Fruit fly (Drosophila melanogaster) whole organism, larva: ENCODE data around the gene Lipt2.
A peak's percentile ranks its signal among the peaks of the same experiment; 100 is the strongest.

Experiments
- noc ChIP-seq: fragments of 200-800 bp; sonication (Bioruptor generic); optimal IDR thresholded peaks from 3 replicates; lab custom pipeline; 2019; ENCODE audit warnings: missing biosample characterization, mild to moderate bottlenecking, missing genetic modification characterization, moderate library complexity

Lipt2 gene

dm6 chr3R:4403706-4404392 lies 33.3 kb downstream of the Lipt2 start:
- peak; percentile 87 for TF ChIP-seq noc (tag; lab: Kevin White, UChicago)

DNA sequence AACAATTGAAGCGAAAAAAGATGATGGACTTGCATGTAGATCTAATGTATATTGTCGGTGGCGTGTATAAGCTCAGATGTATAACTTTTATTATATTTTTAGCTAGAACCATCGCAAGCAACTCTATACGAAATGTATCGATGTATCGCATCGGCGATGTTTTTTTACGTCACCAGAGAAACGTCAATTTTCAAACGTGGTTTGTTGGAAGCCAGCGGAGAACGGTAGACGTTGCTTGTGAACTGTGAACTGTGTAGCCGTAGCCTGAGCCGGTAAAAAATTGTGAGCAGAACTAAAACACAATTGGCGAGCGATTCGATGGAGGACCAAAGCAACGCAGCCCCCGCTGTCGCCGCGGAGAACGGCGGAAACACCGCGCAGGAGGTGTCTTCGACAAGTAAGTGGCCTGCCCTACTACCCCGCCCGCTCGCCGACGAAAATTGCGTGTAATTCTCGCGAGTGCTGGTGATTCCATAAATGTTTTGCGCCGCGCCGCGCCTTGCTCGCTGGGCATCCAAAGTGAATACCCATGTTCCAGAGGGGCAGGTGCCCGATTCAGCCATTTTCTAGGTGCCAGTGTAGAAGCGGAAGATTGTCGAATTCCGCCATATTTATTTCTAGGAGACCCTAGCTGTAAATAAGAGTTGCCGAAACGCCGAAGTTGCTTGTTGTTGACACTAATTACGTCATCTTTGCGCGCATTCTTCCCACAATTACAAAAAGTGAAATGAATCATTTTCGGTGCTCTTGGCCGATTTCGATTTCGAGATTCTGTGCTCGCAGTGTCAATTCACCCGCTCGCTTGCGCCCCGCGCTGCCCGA lies 34.0 kb downstream of the Lipt2 start, which contains the start of gene lost:
Gene lost, plus strand, starts transcription at position 193 of the 822 bp plus-strand sequence.
- no peak for TF ChIP-seq noc (tag; lab: Kevin White, UChicago)

DNA sequence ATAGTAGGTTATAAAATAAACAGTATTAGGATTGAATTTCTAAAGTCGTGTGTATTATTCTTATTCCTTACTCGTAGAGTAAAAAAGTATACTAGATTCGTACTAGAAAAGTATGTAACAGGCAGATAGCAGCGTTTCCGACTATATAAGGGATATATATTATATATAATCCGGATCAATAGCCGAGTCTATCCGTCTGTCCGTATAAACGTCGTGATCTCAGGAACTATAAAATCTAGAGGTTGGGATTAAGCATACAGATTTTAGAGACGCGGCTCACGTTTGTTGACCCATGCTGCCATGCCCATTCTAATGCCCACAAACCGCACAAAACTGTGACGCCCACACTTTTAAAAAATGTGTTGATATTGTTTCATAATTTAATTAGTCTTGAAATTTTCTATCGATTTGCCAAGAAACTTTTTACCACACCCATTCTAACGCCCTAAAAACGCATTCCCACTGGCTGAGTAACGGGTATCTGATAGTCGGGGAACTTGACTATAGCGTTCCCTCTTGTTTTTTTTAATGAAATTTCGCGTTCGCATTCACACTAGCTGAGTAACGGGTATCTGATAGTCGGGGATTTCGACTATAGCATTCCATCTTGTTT lies 35.0 kb downstream of the Lipt2 start, which contains the start of gene CG9853:
Gene CG9853, minus strand, starts transcription at position 51 of the 613 bp plus-strand sequence.
- no peak for TF ChIP-seq noc (tag; lab: Kevin White, UChicago)

DNA sequence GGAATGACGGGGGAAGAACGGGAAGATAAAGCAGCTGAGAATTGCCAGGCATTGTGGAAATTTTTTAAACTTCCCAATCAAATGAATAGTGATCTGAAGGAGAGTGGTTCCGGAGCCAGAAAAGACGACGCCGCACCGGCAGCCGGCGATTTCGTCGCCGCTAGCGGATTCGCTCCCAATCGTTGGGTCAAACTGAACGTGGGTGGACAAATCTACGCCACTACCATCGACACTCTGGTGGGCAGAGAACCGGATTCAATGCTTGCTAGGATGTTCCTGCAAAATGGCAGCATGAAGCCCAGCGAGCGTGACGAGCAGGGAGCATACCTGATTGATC lies 36.7 kb downstream of the Lipt2 start, which contains the start of gene CG14647:
Gene CG14647, plus strand, starts transcription at position 14 of the 337 bp plus-strand sequence.
- TF ChIP-seq noc (tag; lab: Kevin White, UChicago), result no peak

- TF ChIP-seq noc (tag; lab: Kevin White, UChicago), result no peak
Measured at dm6 chr3R:4399810-4400496, 37.2 kb downstream of the Lipt2 start.

DNA sequence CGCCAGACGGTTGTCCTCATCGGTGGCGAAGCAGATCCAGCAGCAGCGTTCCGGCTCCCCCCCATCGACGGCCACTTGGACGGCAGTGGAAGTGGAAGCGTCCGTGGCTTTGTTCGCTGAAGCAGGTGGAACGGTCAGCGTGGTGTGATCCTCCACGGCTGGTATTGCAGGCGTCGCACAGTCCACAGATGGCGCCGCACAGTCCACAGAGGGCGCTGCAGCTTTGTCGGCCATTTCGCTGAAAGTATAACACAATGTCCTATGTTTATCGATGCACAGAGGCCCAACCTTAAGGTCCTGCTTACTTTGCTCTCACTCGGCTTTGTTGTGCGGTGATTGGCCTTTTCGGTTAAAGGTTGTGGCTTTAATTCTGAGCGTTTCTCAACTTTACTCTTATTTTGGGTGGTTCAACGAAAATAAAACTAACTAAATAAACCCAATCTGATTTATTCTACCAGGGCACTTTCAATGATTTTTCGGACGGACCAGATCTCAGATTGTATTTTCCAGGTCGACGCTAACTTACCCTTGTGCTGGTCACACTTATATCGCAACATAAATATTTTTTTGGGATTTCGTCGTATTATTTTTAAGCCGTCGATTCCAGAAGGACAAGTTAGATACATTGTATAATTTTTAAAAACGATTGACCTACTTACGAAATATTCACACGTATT lies 39.6 kb downstream of the Lipt2 start, which contains the start of gene CG9855:
Gene CG9855, minus strand, starts transcription at position 473 of the 677 bp plus-strand sequence.
- no peak for TF ChIP-seq noc (tag; lab: Kevin White, UChicago)

dm6 chr3R:4394654-4395581 lies 42.2 kb downstream of the Lipt2 start:
- TF ChIP-seq noc (tag; lab: Kevin White, UChicago), result peak; percentile 96

- no peak for TF ChIP-seq noc (tag; lab: Kevin White, UChicago)
Measured at dm6 chr3R:4394117-4394516, 43.0 kb downstream of the Lipt2 start, which contains the start of gene CG34112. Gene CG34112, minus strand, starts transcription at chr3R:4394259.

dm6 chr3R:4390133-4390532 lies 47.0 kb downstream of the Lipt2 start, which contains the start of gene CG14646:
Gene CG14646, plus strand, starts transcription at chr3R:4390366.
- TF ChIP-seq noc (tag; lab: Kevin White, UChicago), result no peak

- peak; percentile 31 for TF ChIP-seq noc (tag; lab: Kevin White, UChicago)
Measured at dm6 chr3R:4387490-4387889, 49.6 kb downstream of the Lipt2 start, which contains the start of gene tub. Gene tub, plus strand, starts transcription at chr3R:4387742.
